Fruit fly (Drosophila melanogaster) whole organism, wandering third instar larva: ENCODE data around the gene CG11878.

ENCODE experiments used
- Abd-B ChIP-seq: fragments of >200 bp; optimal IDR thresholded peaks from 2 replicates; lab custom pipeline; 2017; ENCODE audit warnings: missing biosample characterization, missing genetic modification characterization
- CG9705 ChIP-seq: fragments of 200-800 bp; sonication (Bioruptor generic); optimal IDR thresholded peaks from 2 replicates; lab custom pipeline; 2018; ENCODE audit warnings: missing biosample characterization, mild to moderate bottlenecking, missing genetic modification characterization
- Hnf4 ChIP-seq: fragments of 200-800 bp; sonication (Bioruptor generic); optimal IDR thresholded peaks from 2 replicates; lab custom pipeline; 2016; ENCODE audit warnings: missing biosample characterization, mild to moderate bottlenecking, missing genetic modification characterization
- Jra ChIP-seq: sonication (Bioruptor generic); optimal IDR thresholded peaks from 2 replicates; lab custom pipeline; 2016; ENCODE audit warnings: missing biosample characterization, missing genetic modification characterization
- Myc ChIP-seq: fragments of >200 bp; optimal IDR thresholded peaks from 2 replicates; lab custom pipeline; 2017
- lola ChIP-seq: fragments of >200 bp; optimal IDR thresholded peaks from 2 replicates; lab custom pipeline; 2017; ENCODE audit warnings: missing biosample characterization, missing genetic modification characterization
- psq ChIP-seq: fragments of 200-800 bp; sonication (Bioruptor generic); optimal IDR thresholded peaks from 3 replicates; lab custom pipeline; 2017; ENCODE audit warnings: missing biosample characterization, mild to moderate bottlenecking, missing genetic modification characterization, moderate library complexity
- usp ChIP-seq: fragments of >200 bp; optimal IDR thresholded peaks from 2 replicates; lab custom pipeline; 2017; ENCODE audit warnings: missing biosample characterization, missing genetic modification characterization

DNA sequence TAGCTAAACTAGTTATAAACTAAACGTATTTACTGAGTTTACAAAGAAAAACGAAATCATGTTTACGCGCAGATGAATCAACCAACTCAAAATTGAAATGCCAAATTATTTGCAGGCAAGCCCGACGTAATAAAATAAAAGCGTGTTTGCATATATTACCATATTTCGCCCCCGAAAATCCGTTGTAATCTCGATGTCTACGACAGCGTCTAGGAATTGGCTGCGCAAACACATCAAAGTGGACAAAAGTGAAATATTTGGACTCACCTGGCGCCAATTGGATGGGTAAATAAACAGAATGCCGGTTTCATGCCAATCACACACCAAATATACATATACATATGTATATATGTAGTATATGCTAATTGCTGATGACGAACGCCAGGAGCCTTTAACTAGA is 37.5 kb upstream of the CG11878 start:
- no peak for TF ChIP-seq lola
- no peak for TF ChIP-seq Myc (lab: Kevin White, UChicago)
- TF ChIP-seq CG9705 (GFP tag; lab: Kevin White, UChicago): no peak
- TF ChIP-seq psq (GFP tag; lab: Kevin White, UChicago): no peak
- TF ChIP-seq Abd-B (GFP tag; lab: Kevin White, UChicago): no peak
- TF ChIP-seq Jra (GFP tag; lab: Kevin White, UChicago): no peak
- no peak for TF ChIP-seq usp (GFP tag; lab: Kevin White, UChicago)
- TF ChIP-seq Hnf4 (GFP tag; lab: Kevin White, UChicago): no peak
